Worm (Caenorhabditis elegans): ENCODE results near the gene F25H9.7.
A peak's percentile ranks its signal among the peaks of the same experiment; 100 is the strongest.

F25H9.7 gene

DNA sequence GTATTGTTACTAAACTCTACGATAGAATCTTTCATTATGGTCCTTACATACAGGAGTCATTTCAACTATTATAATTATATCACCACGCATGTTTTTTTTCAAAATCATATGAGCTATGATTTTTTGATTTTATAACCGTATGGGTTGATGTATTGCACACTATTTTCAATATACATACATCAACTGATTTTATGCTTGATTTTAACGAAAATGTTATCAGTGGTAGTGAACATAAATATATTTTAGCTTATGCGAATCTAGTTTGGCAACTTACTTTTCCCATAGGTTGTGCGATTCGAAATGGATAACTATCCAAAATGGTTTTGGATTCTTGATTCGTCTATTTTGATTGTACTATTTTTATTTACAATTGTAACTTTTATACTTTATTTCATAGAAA is 44.6 kb upstream of the F25H9.7 start, which contains the start of gene srv-10:
Gene srv-10, plus strand, starts transcription at position 301 of the 400 bp plus-strand sequence.
- TF ChIP-seq dmd-6 (GFP tag; IDR thresholded peaks at IDR 0.05) (no peak), zag-1 (tag; optimal IDR thresholded peaks at IDR 0.05) (no peak), duxl-1 (tag; optimal IDR thresholded peaks at IDR 0.05; ENCODE audit: poor library complexity) (no peak), spr-1 (tag; optimal IDR thresholded peaks at IDR 0.05) (no peak)

DNA sequence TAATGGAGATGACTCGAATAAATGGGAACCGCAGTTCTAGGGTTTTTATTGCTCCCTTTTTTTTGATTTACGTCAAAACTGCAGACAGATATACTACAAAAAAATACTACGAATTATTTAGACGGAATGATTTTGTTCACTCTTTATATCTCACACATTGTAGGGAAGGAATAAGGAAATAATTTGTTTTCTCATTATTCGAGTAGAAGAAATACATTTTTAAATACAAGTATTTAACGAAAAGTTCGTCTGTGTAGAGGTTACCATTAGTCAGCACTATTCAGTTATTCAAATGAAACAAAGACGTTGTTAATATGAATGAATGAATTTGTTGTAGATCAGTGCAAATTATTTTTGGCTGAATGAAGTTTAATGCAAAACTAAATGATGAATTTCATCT is 41.4 kb upstream of the F25H9.7 start, which contains the start of gene srd-18:
Gene srd-18, minus strand, starts transcription at position 101 of the 400 bp plus-strand sequence.
- TF ChIP-seq aly-2 (tag; optimal IDR thresholded peaks at IDR 0.05) (no peak), vab-7 (GFP tag; IDR thresholded peaks at IDR 0.05) (no peak), nhr-237 (tag; optimal IDR thresholded peaks at IDR 0.05) (no peak), unc-39 (tag; optimal IDR thresholded peaks at IDR 0.05) (no peak), aha-1 (tag) (no peak), tag-97 (GFP tag; IDR thresholded peaks at IDR 0.05) (no peak), attf-4 (tag; optimal IDR thresholded peaks at IDR 0.05) (no peak), F10B5.3 (tag; optimal IDR thresholded peaks at IDR 0.05) (no peak), spr-1 (tag; optimal IDR thresholded peaks at IDR 0.05) (no peak), fkh-10 (GFP tag; optimal IDR thresholded peaks at IDR 0.05) (no peak), madf-5 (GFP tag; IDR thresholded peaks at IDR 0.05) (no peak), ces-1 (GFP tag; optimal IDR thresholded peaks at IDR 0.05) (no peak), set-16 (GFP tag; IDR thresholded peaks at IDR 0.05) (no peak), dmd-6 (GFP tag; IDR thresholded peaks at IDR 0.05) (no peak), cey-2 (tag; optimal IDR thresholded peaks at IDR 0.05; ENCODE audit: borderline replicate concordance, insufficient read depth) (no peak)

DNA sequence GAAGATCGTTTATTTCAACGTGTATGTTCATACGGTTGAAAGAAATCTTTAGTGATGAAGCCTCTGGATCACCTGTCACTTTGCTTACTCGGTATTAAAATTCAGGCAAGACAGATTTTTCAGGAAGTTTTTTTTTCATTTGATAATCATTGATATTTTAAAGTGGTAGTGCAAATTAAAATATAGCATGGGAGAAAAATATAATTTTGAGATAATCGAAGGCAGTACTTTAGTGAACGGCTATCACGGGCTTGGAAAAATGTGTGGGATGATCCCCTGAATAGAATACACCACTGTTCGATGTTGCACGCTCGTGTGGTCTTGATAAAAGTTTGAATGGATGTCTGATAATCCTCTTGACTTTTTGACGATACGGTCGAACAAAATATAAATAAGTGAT is 40.8 kb upstream of the F25H9.7 start:
- TF ChIP-seq unc-62 (GFP tag; optimal IDR thresholded peaks at IDR 0.05 in 1 of 2) (peak in 1 of 2 experiments; percentile 96), unc-62 (tag; optimal IDR thresholded peaks at IDR 0.05) (no peak), nhr-11 (tag; optimal IDR thresholded peaks at IDR 0.05) (no peak), nhr-77 (tag; optimal IDR thresholded peaks at IDR 0.05) (no peak), nhr-25 (tag; optimal IDR thresholded peaks at IDR 0.05; ENCODE audit: borderline replicate concordance, insufficient read depth) (no peak), mxl-2 (GFP tag; conservative IDR thresholded peaks at IDR 0.05) (no peak), F37D6.2 (tag; optimal IDR thresholded peaks at IDR 0.05) (no peak), hmg-1.1 (GFP tag; IDR thresholded peaks at IDR 0.05) (no peak)

DNA sequence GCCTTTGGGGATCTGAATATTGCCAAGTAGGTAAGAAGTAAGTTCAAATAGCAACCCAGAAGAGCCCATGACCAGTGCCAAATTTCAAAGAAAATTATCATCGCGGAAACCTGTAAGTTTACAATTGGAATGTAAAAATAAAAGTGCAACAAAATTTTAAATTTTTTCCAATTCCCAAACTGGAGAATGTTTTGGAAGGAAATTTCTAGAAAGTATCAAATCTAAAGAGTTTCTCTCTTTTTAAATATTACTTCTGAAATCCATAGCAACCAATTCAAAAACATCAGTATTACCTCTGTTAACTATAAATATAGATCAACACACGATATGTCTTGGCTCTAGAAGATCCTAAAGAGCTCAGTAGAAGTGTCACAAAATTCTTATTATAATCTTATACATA is 39.5 kb upstream of the F25H9.7 start, which contains the start of gene srd-19:
Gene srd-19, minus strand, starts transcription at position 101 of the 400 bp plus-strand sequence.
- TF ChIP-seq sdz-12 (GFP tag; optimal IDR thresholded peaks at IDR 0.05), result no peak
- TF ChIP-seq aha-1 (tag), result no peak
- no peak for TF ChIP-seq lim-7 (GFP tag; IDR thresholded peaks at IDR 0.05)
- TF ChIP-seq php-3 (GFP tag; IDR thresholded peaks at IDR 0.05), result no peak
- TF ChIP-seq dmd-6 (GFP tag; IDR thresholded peaks at IDR 0.05), result no peak
- no peak for TF ChIP-seq Y48G9A.11 (GFP tag; IDR thresholded peaks at IDR 0.05)
- TF ChIP-seq snpc-4 (tag; optimal IDR thresholded peaks at IDR 0.05), result no peak
- TF ChIP-seq unc-62 (GFP tag; optimal IDR thresholded peaks at IDR 0.05 in 1 of 2), result no peak
- TF ChIP-seq unc-62 (tag; optimal IDR thresholded peaks at IDR 0.05), result no peak
- no peak for TF ChIP-seq daf-19 (GFP tag; conservative IDR thresholded peaks at IDR 0.05)
- TF ChIP-seq hmg-1.1 (GFP tag; IDR thresholded peaks at IDR 0.05), result no peak

DNA sequence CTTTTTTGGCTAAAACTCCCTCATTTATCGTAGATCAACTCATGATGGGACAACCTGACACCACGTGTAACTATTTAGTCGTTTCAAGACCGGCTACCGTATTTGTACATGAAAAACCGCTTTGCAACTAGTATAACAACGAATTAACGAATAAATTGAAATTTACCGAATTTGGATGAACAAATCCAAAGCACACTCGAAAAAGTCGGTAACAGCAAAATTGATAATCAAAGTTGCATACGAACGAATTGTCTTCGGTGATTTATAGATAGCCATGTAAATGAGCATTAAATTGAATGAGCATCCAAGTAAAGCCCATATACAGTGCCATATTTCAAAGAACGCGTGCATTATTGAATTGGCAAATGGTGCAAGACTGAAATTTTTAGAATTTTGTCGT is 35.8 kb upstream of the F25H9.7 start, which contains the start of gene srd-17:
Gene srd-17, minus strand, starts transcription at position 351 of the 400 bp plus-strand sequence.
- no peak for TF ChIP-seq F10B5.3 (tag; optimal IDR thresholded peaks at IDR 0.05)
- TF ChIP-seq aha-1 (tag), result peak; percentile 97

DNA sequence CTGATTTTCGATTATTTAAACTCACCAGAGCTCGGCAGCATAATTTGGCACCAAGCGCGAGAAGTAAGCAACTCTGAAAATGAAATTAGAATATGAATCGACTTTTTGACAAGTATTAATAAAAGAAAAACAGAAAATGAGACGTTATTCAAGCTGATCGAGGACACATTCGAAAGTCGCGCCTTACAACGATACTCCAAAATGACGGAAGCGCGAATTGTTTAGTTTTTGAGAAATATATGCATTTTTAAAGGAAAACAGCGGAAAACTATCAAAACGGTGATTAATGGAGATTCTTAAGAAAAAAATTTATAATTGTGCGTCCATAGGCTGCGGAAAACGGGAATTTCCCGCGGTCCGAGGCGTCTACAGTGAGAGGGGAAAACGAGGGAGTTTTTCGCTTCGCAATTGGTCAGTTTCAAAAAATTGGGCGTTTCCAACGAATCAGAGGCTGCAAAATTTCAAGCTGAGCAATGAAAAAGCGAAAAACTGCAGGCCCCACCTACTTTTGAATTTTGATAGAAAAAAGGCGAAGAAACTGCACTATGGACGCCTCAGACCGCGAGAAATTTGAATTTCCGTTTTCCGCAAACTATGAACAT is 30.6 kb upstream of the F25H9.7 start, which contains the start of gene mes-4:
Gene mes-4, minus strand, starts transcription at position 73 of the 602 bp plus-strand sequence.
- TF ChIP-seq cey-2 (tag; optimal IDR thresholded peaks at IDR 0.05; ENCODE audit: borderline replicate concordance, insufficient read depth) (no peak), php-3 (GFP tag; IDR thresholded peaks at IDR 0.05) (no peak), mes-2 (tag; optimal IDR thresholded peaks at IDR 0.05; ENCODE audit: poor library complexity, severe bottlenecking) (no peak), T20F7.1 (GFP tag; optimal IDR thresholded peaks at IDR 0.05) (peak; percentile 87), dpl-1 (GFP tag; optimal IDR thresholded peaks at IDR 0.05) (peak; percentile 53), Y105C5A.15 (GFP tag; IDR thresholded peaks at IDR 0.05) (no peak), unc-62 (GFP tag; optimal IDR thresholded peaks at IDR 0.05 in 1 of 2) (peak in 1 of 2 experiments; percentile 78), unc-62 (tag; optimal IDR thresholded peaks at IDR 0.05) (no peak)

Data from whole organism, L4 larva.